Fruit fly (Drosophila melanogaster): ENCODE results near the gene Tgs1.

Tgs1 gene

dm6 chr3R:18296737-18297136 lies 41.4 kb downstream of the Tgs1 start:
- TF ChIP-seq CG8478 (optimal IDR thresholded peaks at IDR 0.05) (no peak), CTCF (optimal IDR thresholded peaks at IDR 0.05) (no peak)

DNA sequence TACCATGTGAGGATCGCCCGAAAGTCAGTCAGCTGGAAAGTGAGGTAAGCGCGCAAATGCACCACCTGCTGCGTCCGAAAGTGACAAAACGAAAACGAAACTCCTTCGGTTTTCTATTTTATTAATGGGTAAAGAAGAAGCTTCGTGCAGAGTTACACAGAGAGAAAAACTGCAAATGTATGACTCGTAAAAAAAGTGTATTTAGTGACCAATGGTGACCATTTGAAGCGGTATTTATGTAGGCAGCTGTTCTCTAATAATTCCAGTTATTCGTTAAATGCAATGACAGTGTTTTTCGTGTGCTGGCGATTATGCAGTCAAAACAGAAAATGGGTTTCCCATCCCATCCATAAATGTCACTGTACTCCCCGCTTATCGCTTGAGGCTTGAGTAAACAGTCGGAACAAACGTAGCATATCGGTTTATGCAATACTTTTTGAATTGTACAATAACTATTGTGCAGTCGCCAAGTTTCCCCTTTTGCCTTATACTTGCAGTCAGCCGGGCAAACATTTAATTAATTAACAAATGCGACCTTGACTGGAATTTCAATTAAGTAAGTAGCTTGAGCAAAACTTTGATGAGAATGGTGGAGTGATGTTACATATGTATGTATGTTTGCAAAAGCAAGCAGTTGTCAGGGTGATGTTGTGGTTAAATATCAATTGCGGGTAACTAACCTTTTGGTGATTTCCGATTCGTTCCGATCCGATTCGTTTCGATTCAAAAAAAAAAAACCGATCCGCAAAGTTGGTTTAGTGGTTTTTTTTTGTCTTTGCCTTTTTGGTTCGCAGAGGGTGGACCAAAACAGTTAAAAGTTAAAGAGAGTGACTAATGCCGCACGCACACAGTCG lies 42.3 kb downstream of the Tgs1 start:
- TF ChIP-seq CTCF (optimal IDR thresholded peaks at IDR 0.05) (no peak), CG8478 (optimal IDR thresholded peaks at IDR 0.05) (no peak)

- TF ChIP-seq CG8478 (optimal IDR thresholded peaks at IDR 0.05) (no peak), CTCF (optimal IDR thresholded peaks at IDR 0.05) (no peak)
These were observed 43.1 kb downstream of the Tgs1 start for dm6 chr3R:18298298-18298899.

dm6 chr3R:18298900-18299321 lies 43.6 kb downstream of the Tgs1 start, which contains the start of gene Dlc90F:
Gene Dlc90F, plus strand, starts transcription at chr3R:18299229.
- no peak for TF ChIP-seq CTCF (optimal IDR thresholded peaks at IDR 0.05)
- TF ChIP-seq CG8478 (optimal IDR thresholded peaks at IDR 0.05): no peak

- TF ChIP-seq CG8478 (optimal IDR thresholded peaks at IDR 0.05) (no peak), CTCF (optimal IDR thresholded peaks at IDR 0.05) (no peak)
These were observed 46.2 kb downstream of the Tgs1 start, which contains the start of gene Polr1E for dm6 chr3R:18301569-18301968. Gene Polr1E, minus strand, starts transcription at chr3R:18301728.

DNA sequence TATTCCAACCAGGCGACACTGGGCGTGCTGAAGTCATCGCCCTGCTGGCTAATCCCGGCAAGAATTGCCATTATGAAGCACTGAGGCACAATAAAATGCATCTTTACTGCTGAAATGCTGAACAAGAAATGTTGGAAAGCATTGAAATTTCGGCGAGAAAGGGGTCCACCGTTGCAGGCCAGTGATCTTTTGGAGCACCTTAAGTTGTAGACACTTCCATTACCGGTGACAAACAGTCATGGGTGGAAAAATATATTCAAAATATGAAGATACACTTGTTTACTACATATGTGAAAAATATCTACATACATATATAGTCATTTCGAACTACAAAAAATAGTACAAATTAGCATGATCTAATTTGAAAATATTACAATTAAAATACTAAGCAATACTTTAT lies 47.4 kb downstream of the Tgs1 start, which contains the start of gene CG7126:
Gene CG7126, minus strand, starts transcription at position 101 of the 400 bp plus-strand sequence.
- TF ChIP-seq CG8478 (optimal IDR thresholded peaks at IDR 0.05): no peak
- TF ChIP-seq CTCF (optimal IDR thresholded peaks at IDR 0.05): no peak
